Worm (Caenorhabditis elegans): ENCODE measurements around the gene ddo-1.

The ddo-1 gene

DNA sequence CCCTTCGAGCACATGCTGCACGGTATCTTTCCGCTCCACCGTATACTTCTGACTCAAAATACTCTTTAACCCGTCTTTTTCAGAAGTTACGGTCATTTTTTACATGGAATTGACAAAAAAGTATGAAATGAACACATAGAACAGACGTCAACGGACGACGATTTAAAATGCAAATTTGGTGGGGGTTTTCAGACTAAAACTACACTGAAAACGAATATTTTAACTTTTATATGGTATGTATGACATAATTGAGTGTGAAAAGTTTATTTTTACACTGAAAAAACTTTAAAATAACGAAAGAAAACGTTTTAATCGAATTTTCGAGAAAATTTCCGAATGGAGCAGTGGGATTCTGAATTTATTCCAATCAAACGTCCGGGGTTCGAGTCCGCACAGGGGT, 30.1 kb downstream of the ddo-1 start, which contains the start of gene twk-36:
twk-36 (minus strand) TSS at position 101 of the 400 bp plus-strand sequence.
- no peak for TF ChIP-seq lin-13 (tag; optimal IDR thresholded peaks at IDR 0.05)
- no peak for TF ChIP-seq sem-2 (GFP tag; optimal IDR thresholded peaks at IDR 0.05)
- TF ChIP-seq unc-120 (tag; optimal IDR thresholded peaks at IDR 0.05; ENCODE audit: poor library complexity, severe bottlenecking) = no peak
- no peak for TF ChIP-seq snpc-4 (tag; optimal IDR thresholded peaks at IDR 0.05)
- TF ChIP-seq ztf-11 (tag; optimal IDR thresholded peaks at IDR 0.05) = no peak
- TF ChIP-seq blmp-1 (tag; optimal IDR thresholded peaks at IDR 0.05) = no peak
- TF ChIP-seq nhr-28 (tag; optimal IDR thresholded peaks at IDR 0.05) = no peak
- no peak for TF ChIP-seq pha-4 (tag; optimal IDR thresholded peaks at IDR 0.05)
- TF ChIP-seq nhr-2 (tag; optimal IDR thresholded peaks at IDR 0.05) = no peak
- no peak for TF ChIP-seq mep-1 (tag; optimal IDR thresholded peaks at IDR 0.05)
- no peak for TF ChIP-seq unc-62 (GFP tag; optimal IDR thresholded peaks at IDR 0.05)
- no peak for TF ChIP-seq cnd-1 (tag; optimal IDR thresholded peaks at IDR 0.05)
- TF ChIP-seq nhr-237 (tag; optimal IDR thresholded peaks at IDR 0.05) = no peak
- TF ChIP-seq zip-8 (tag; optimal IDR thresholded peaks at IDR 0.05) = no peak
- TF ChIP-seq lsy-2 (tag; optimal IDR thresholded peaks at IDR 0.05) = no peak
- TF ChIP-seq elt-3 (tag; optimal IDR thresholded peaks at IDR 0.05) = no peak
- TF ChIP-seq bed-3 (GFP tag; optimal IDR thresholded peaks at IDR 0.05) = no peak
- no peak for TF ChIP-seq ceh-39 (tag; optimal IDR thresholded peaks at IDR 0.05)
- no peak for TF ChIP-seq ham-2 (GFP tag; optimal IDR thresholded peaks at IDR 0.05)

ce11 chrV:17743802-17744201, 33.2 kb downstream of the ddo-1 start:
- TF ChIP-seq mab-5 (tag; optimal IDR thresholded peaks at IDR 0.05) (no peak), ceh-83 (GFP tag; optimal IDR thresholded peaks at IDR 0.05) (peak; percentile 53)

DNA sequence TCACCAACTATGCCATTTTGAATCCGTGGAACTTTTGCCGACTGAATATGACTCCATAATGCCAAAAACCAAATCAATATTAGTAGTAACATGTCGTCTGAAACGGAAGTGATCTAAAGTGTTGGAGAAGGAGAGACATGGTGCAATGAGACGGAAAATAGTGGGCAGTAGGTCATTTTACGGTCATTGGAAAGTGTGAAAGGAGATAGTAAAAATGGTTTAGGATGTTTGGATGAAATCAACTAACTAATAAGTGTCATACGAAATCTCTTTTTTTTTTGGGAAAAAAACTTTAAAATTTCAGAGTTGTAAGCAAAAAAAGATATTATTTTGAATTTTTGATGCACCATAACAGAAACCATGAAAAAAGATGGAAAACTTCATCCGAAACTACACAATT, 37.2 kb downstream of the ddo-1 start, which contains the start of gene cutl-4:
cutl-4 (minus strand) TSS at position 101 of the 400 bp plus-strand sequence.
- TF ChIP-seq nhr-28 (tag; optimal IDR thresholded peaks at IDR 0.05) (no peak), lsy-2 (tag; optimal IDR thresholded peaks at IDR 0.05) (no peak), ham-2 (GFP tag; optimal IDR thresholded peaks at IDR 0.05) (no peak), ceh-83 (GFP tag; optimal IDR thresholded peaks at IDR 0.05) (no peak), cnd-1 (tag; optimal IDR thresholded peaks at IDR 0.05) (no peak), unc-39 (tag; optimal IDR thresholded peaks at IDR 0.05) (no peak), nhr-2 (tag; optimal IDR thresholded peaks at IDR 0.05) (no peak), elt-1 (tag; optimal IDR thresholded peaks at IDR 0.05; ENCODE audit: borderline replicate concordance, insufficient read depth) (no peak), sptf-1 (tag; optimal IDR thresholded peaks at IDR 0.05) (no peak), nhr-76 (tag; optimal IDR thresholded peaks at IDR 0.05) (no peak), unc-62 (GFP tag; optimal IDR thresholded peaks at IDR 0.05) (no peak), mab-5 (tag; optimal IDR thresholded peaks at IDR 0.05) (no peak)

- TF ChIP-seq mab-5 (tag; optimal IDR thresholded peaks at IDR 0.05) (no peak), lin-13 (tag; optimal IDR thresholded peaks at IDR 0.05) (no peak), sem-2 (GFP tag; optimal IDR thresholded peaks at IDR 0.05) (no peak), hlh-1 (tag; optimal IDR thresholded peaks at IDR 0.05) (peak; percentile 26)
These were observed 44.5 kb downstream of the ddo-1 start, which contains the start of gene twk-42 for ce11 chrV:17732516-17732915. TSS of gene twk-42 (minus strand) at chrV:17732616.

DNA sequence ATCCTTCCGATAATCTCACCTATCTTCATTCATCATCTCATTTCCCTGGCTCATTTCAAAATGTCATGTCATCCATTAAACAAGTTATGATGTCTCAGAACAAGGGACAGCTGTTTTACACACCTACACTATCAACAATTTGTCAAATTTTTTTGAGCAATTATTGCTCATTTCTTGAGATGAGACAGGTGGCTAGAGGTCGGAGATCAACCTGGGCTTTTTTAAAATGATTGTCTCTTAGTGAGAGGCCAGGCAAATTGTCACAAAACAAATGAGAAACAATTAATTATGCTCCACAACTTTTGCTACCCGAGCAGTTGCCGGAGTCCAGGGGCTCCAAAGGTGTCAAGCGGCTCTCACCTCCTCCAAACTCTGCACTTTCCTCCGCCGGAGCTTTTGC, 48.3 kb downstream of the ddo-1 start:
- no peak for TF ChIP-seq snpc-4 (tag; optimal IDR thresholded peaks at IDR 0.05)
- no peak for TF ChIP-seq sptf-1 (tag; optimal IDR thresholded peaks at IDR 0.05)
- no peak for TF ChIP-seq ceh-39 (tag; optimal IDR thresholded peaks at IDR 0.05)
- TF ChIP-seq nhr-12 (tag; optimal IDR thresholded peaks at IDR 0.05) = no peak
- no peak for TF ChIP-seq bed-3 (GFP tag; optimal IDR thresholded peaks at IDR 0.05)
- no peak for TF ChIP-seq sem-2 (GFP tag; optimal IDR thresholded peaks at IDR 0.05)
- no peak for TF ChIP-seq ceh-83 (GFP tag; optimal IDR thresholded peaks at IDR 0.05)
- TF ChIP-seq unc-62 (GFP tag; optimal IDR thresholded peaks at IDR 0.05) = peak; percentile 81
- TF ChIP-seq mep-1 (tag; optimal IDR thresholded peaks at IDR 0.05) = no peak
- no peak for TF ChIP-seq lin-32 (GFP tag; optimal IDR thresholded peaks at IDR 0.05)
- TF ChIP-seq mls-2 (tag; optimal IDR thresholded peaks at IDR 0.05) = no peak
- TF ChIP-seq zip-8 (tag; optimal IDR thresholded peaks at IDR 0.05) = no peak
- TF ChIP-seq hlh-1 (tag; optimal IDR thresholded peaks at IDR 0.05) = peak; percentile 81
- TF ChIP-seq cnd-1 (tag; optimal IDR thresholded peaks at IDR 0.05) = no peak

ce11 chrV:17728336-17728735, 48.7 kb downstream of the ddo-1 start:
- TF ChIP-seq ham-2 (GFP tag; optimal IDR thresholded peaks at IDR 0.05) (peak; percentile 48), nhr-12 (tag; optimal IDR thresholded peaks at IDR 0.05) (no peak)

Data from whole organism, mixed stage, embryonic.